Worm (Caenorhabditis elegans): ENCODE measurements around the gene T24C2.5.

ce11 chrX:14487832-14488231 is 46.4 kb upstream of the T24C2.5 start:
- no peak for TF ChIP-seq lin-13 (GFP tag; optimal IDR thresholded peaks at IDR 0.05)
- no peak for TF ChIP-seq unc-62 (GFP tag; optimal IDR thresholded peaks at IDR 0.05)
- no peak for TF ChIP-seq skn-1 (tag; optimal IDR thresholded peaks at IDR 0.05)
- no peak for TF ChIP-seq nhr-237 (tag; optimal IDR thresholded peaks at IDR 0.05)

Data from whole organism, L2 larva.